Worm (Caenorhabditis elegans) whole organism, late embryonic: ENCODE data around the gene gad-3.

ENCODE experiments used
- F13H6.1 ChIP-seq: sonication (generic microtip); optimal IDR thresholded peaks from 2 replicates; lab custom pipeline; 2016; ENCODE audit warnings: missing genetic modification characterization, missing compliant biosample characterization
- Y22D7AL.16 ChIP-seq: sonication (generic microtip); optimal IDR thresholded peaks from 2 replicates; lab custom pipeline; 2016; ENCODE audit warnings: missing genetic modification characterization, missing compliant biosample characterization
- ama-1 ChIP-seq: fragments of 150-350 bp; optimal IDR thresholded peaks from 2 replicates; lab custom pipeline; 2014
- ceh-30 ChIP-seq: fragments of 150-350 bp; optimal IDR thresholded peaks from 2 replicates; lab custom pipeline; 2014; ENCODE audit warnings: missing biosample characterization, missing genetic modification characterization
- ceh-31 ChIP-seq: sonication (generic microtip); optimal IDR thresholded peaks from 2 replicates; lab custom pipeline; 2016; ENCODE audit warnings: missing genetic modification characterization, missing compliant biosample characterization
- ceh-34 ChIP-seq: sonication (generic microtip); optimal IDR thresholded peaks from 2 replicates; lab custom pipeline; 2016; ENCODE audit warnings: mild to moderate bottlenecking, missing genetic modification characterization, missing compliant biosample characterization
- ceh-9 ChIP-seq: sonication (generic microtip); optimal IDR thresholded peaks from 2 replicates; lab custom pipeline; 2016; ENCODE audit warnings: mild to moderate bottlenecking, missing genetic modification characterization, inconsistent platforms, missing compliant biosample characterization
- fax-1 ChIP-seq: sonication (generic microtip); optimal IDR thresholded peaks from 2 replicates; lab custom pipeline; 2016; ENCODE audit warnings: missing genotype, missing genetic modification characterization, missing compliant biosample characterization
- hlh-13 ChIP-seq: fragments of 200-800 bp; sonication (Bioruptor generic); optimal IDR thresholded peaks from 2 replicates; lab custom pipeline; 2018; ENCODE audit warnings: mild to moderate bottlenecking, missing genetic modification characterization, missing compliant biosample characterization
- nhr-11 ChIP-seq: fragments of 150-350 bp; optimal IDR thresholded peaks from 2 replicates; lab custom pipeline; 2014; ENCODE audit warnings: missing biosample characterization, missing genetic modification characterization
- nhr-232 ChIP-seq: sonication (generic microtip); optimal IDR thresholded peaks from 2 replicates; lab custom pipeline; 2016; ENCODE audit warnings: missing genetic modification characterization, missing compliant biosample characterization
- pha-2 ChIP-seq: sonication (generic microtip); optimal IDR thresholded peaks from 2 replicates; lab custom pipeline; 2017; ENCODE audit warnings: mild to moderate bottlenecking, missing genetic modification characterization, missing compliant biosample characterization
- pha-4 ChIP-seq: fragments of 150-350 bp; optimal IDR thresholded peaks from 2 replicates; lab custom pipeline; 2018; ENCODE audit warnings: missing biosample characterization, missing genetic modification reagents, missing genetic modification characterization
- pqm-1 ChIP-seq: sonication (generic microtip); optimal IDR thresholded peaks from 2 replicates; lab custom pipeline; 2016; ENCODE audit warnings: missing genetic modification characterization, missing compliant biosample characterization

ce11 chrV:9156679-9157078 is 16.1 kb downstream of the gad-3 start, which contains the start of gene B0222.15:
- no peak for TF ChIP-seq nhr-11 (tag; lab: Kevin White, UChicago)
- no peak for TF ChIP-seq ceh-30 (tag; lab: Kevin White, UChicago)
- TF ChIP-seq Y22D7AL.16 (tag; lab: Kevin White, UChicago): no peak
- no peak for TF ChIP-seq nhr-232
- no peak for TF ChIP-seq F13H6.1
- TF ChIP-seq pha-2 (tag; lab: Kevin White, UChicago): no peak
- TF ChIP-seq ama-1: no peak
- no peak for TF ChIP-seq pha-4 (tag; lab: Kevin White, UChicago)
- TF ChIP-seq ceh-31: no peak
- TF ChIP-seq hlh-13 (GFP tag; lab: Kevin White, UChicago): no peak
- TF ChIP-seq pqm-1 (tag; lab: Kevin White, UChicago): no peak
- no peak for TF ChIP-seq ceh-9 (tag; lab: Kevin White, UChicago)
- no peak for TF ChIP-seq ceh-34 (tag; lab: Kevin White, UChicago)
- no peak for TF ChIP-seq fax-1 (tag; lab: Kevin White, UChicago)
